Worm (Caenorhabditis elegans): ENCODE data around the gene F56A8.9.

ce11 chrIII:13285421-13285820, 30.9 kb downstream of the F56A8.9 start, which contains the start of gene F56A8.8:
- TF ChIP-seq pha-4 (tag; optimal IDR thresholded peaks at IDR 0.05), result no peak
- TF ChIP-seq ceh-83 (GFP tag; optimal IDR thresholded peaks at IDR 0.05), result no peak
- TF ChIP-seq mls-2 (tag; optimal IDR thresholded peaks at IDR 0.05), result no peak
- no peak for TF ChIP-seq lin-13 (tag; optimal IDR thresholded peaks at IDR 0.05)
- no peak for TF ChIP-seq unc-39 (tag; optimal IDR thresholded peaks at IDR 0.05)
- no peak for TF ChIP-seq ces-1 (GFP tag; optimal IDR thresholded peaks at IDR 0.05)
- TF ChIP-seq lsy-2 (tag; optimal IDR thresholded peaks at IDR 0.05), result no peak
- TF ChIP-seq M03D4.4 (tag; optimal IDR thresholded peaks at IDR 0.05), result no peak
- no peak for TF ChIP-seq zip-8 (tag; optimal IDR thresholded peaks at IDR 0.05)
- TF ChIP-seq tbx-8 (GFP tag; optimal IDR thresholded peaks at IDR 0.05), result no peak
- TF ChIP-seq sptf-1 (tag; optimal IDR thresholded peaks at IDR 0.05), result no peak
- TF ChIP-seq nhr-2 (tag; optimal IDR thresholded peaks at IDR 0.05), result no peak
- no peak for TF ChIP-seq ztf-11 (tag; optimal IDR thresholded peaks at IDR 0.05)
- TF ChIP-seq elt-3 (tag; optimal IDR thresholded peaks at IDR 0.05), result no peak

Measured in whole organism, mixed stage, embryonic.